Fruit fly (Drosophila melanogaster): ENCODE data around the gene CG43400.

DNA sequence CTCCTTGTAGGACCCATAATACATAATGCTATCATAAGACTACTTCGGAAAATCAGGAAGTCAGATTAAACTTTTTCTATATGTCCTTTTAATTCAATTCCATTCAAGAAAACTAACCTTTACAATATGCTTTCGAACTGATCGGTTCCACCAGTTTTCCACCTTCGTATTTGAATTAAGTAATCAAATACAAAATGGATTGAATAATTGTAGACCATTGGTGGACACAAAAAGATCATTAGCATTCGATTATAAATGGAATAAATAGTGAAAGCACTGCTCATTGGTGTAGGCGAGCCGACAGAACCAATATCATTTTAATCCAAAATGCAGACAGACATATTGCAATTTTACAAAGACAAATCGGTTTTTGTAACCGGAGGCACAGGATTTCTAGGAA, 28.9 kb downstream of the CG43400 start, which contains the start of gene Sgp:
- TF ChIP-seq kay (GFP tag; ENCODE audit: borderline replicate concordance), result no peak
- TF ChIP-seq cic (GFP tag; optimal IDR thresholded peaks at IDR 0.05), result no peak
